Fruit fly (Drosophila melanogaster): ENCODE data around the gene Ccdc58.
A peak's percentile ranks its signal among the peaks of the same experiment; 100 is the strongest.

DNA sequence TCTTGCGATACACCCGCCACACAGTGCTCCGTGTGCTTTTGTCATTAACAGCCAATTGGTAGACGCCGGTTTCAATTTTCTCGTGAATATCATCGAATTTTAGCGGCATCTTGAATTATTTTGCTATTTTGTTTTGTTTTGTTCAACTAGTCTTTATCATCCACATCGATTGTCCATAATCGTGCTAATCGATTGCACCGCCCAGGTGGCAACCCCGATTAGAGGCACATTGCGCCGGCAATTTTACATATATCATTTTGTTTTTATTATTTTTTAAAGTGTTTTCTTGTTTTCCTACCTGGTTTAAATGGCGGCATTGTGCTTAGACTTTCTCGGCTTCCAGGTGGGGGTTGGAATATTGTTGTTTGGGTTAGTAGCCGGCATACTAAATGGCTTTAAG is 914 bp downstream of the Ccdc58 start, which contains the start of gene CG34116:
- TF ChIP-seq Mnt (GFP tag; optimal IDR thresholded peaks at IDR 0.05) (peak; percentile 18), CG11617 (GFP tag; optimal IDR thresholded peaks at IDR 0.05) (no peak), cic (GFP tag; optimal IDR thresholded peaks at IDR 0.05) (no peak), ovo (GFP tag; optimal IDR thresholded peaks at IDR 0.05) (no peak), kay (GFP tag; ENCODE audit: borderline replicate concordance) (no peak), cnc (optimal IDR thresholded peaks at IDR 0.05) (no peak)
